Fruit fly (Drosophila melanogaster): ENCODE data around the gene Pomp.

Gene Pomp

DNA sequence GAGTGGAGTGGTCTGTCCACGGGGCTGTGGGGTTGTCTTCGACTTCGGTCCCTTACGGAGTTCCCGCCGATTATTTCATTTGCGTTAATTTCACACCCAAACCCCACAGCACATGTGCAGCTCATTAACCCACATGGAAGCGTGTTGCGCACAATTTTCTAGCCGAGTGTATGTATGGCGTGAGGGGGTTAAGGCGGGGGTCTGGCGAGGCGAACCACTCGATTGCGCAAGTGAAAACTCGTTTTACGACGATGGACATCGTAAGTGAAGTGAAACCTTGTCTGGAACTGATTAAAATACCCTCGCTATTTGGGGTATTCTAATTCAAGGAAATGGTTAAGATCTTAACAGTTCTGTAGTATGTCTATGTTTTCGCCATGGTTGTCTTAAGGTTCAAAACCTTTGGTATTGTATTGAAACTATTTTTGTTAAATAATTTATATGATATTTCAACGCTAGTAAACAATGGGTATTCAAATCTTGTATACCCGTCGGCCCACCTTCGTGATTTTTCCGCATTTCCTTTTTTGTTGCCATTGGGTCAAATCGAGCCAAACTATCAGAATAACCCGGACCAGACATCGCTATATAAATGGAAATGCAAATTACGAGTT, 23.7 kb downstream of the Pomp start (continued):
- TF ChIP-seq Hr51 (GFP tag; optimal IDR thresholded peaks at IDR 0.05) (peak in 1 of 2 experiments; percentile 80), CG2120 (GFP tag; optimal IDR thresholded peaks at IDR 0.05) (peak; percentile 4), Bgb (GFP tag; IDR thresholded peaks at IDR 0.05; ENCODE audit: partially characterized antibody) (no peak), CG17359 (tag; optimal IDR thresholded peaks at IDR 0.05) (peak; percentile 74), Fer1 (GFP tag; optimal IDR thresholded peaks at IDR 0.05) (peak; percentile 61), CG10654 (GFP tag; optimal IDR thresholded peaks at IDR 0.05) (no peak), E2f2 (GFP tag; IDR thresholded peaks at IDR 0.05) (peak; percentile 59), CG15514 (GFP tag; optimal IDR thresholded peaks at IDR 0.05) (peak; percentile 13), chinmo (GFP tag; IDR thresholded peaks at IDR 0.05; ENCODE audit: partially characterized antibody) (0 out of 4 replicates have a peak, but pooled peaks have one; percentile 36), Hsf (GFP tag; optimal IDR thresholded peaks at IDR 0.05) (peak; percentile 6), Fer3 (tag; optimal IDR thresholded peaks at IDR 0.05) (peak; percentile 41), Med (GFP tag) (peak; percentile 78), lmd (GFP tag; IDR thresholded peaks at IDR 0.05) (peak; percentile 53; the same call in 1 of the 2 replicates), CG11695 (GFP tag; IDR thresholded peaks at IDR 0.05) (peak; percentile 62; the same call in 1 of the 3 replicates), Hr78 (GFP tag; optimal IDR thresholded peaks at IDR 0.05) (peak in 1 of 2 experiments; percentile 50), chif (GFP tag; optimal IDR thresholded peaks at IDR 0.05) (peak in 1 of 2 experiments; percentile 35), CG12219 (GFP tag; optimal IDR thresholded peaks at IDR 0.05) (peak; percentile 45), Aef1 (GFP tag; IDR thresholded peaks at IDR 0.05) (0 out of 3 replicates have a peak, but pooled peaks have one; percentile 20), CG31441 (GFP tag; IDR thresholded peaks at IDR 0.05) (peak; percentile 66), gem (tag; optimal IDR thresholded peaks at IDR 0.05) (peak; percentile 77), bcd (GFP tag; optimal IDR thresholded peaks at IDR 0.05) (peak; percentile 9), CG11504 (tag; optimal IDR thresholded peaks at IDR 0.05) (peak; percentile 59), so (GFP tag; IDR thresholded peaks at IDR 0.05) (peak; percentile 64; the same call in 2 of the 3 replicates), CG12391 (tag; optimal IDR thresholded peaks at IDR 0.05) (peak; percentile 51), CG12155 (GFP tag; optimal IDR thresholded peaks at IDR 0.05) (no peak), CG12071 (GFP tag; optimal IDR thresholded peaks at IDR 0.05) (peak; percentile 35), CG2678 (tag; optimal IDR thresholded peaks at IDR 0.05) (peak; percentile 66), CG9215 (GFP tag; IDR thresholded peaks at IDR 0.05) (0 out of 2 replicates have a peak, but pooled peaks have one; percentile 16), CG1603 (tag; optimal IDR thresholded peaks at IDR 0.05) (peak; percentile 32), D (optimal IDR thresholded peaks at IDR 0.05) (no peak), D (GFP tag; optimal IDR thresholded peaks at IDR 0.05) (peak; percentile 17), ems (GFP tag; optimal IDR thresholded peaks at IDR 0.05) (peak; percentile 8), gcm (GFP tag; optimal IDR thresholded peaks at IDR 0.05) (peak; percentile 22), Camta (GFP tag; optimal IDR thresholded peaks at IDR 0.05) (peak; percentile 9), lola (GFP tag; optimal IDR thresholded peaks at IDR 0.05) (no peak), NC2α (GFP tag; optimal IDR thresholded peaks at IDR 0.05) (no peak), CG4820 (GFP tag; optimal IDR thresholded peaks at IDR 0.05) (peak; percentile 41), B-H1 (GFP tag; IDR thresholded peaks at IDR 0.05) (peak; percentile 21; the same call in 1 of the 3 replicates), dimm (GFP tag; IDR thresholded peaks at IDR 0.05) (peak; percentile 31; the same call in 1 of the 2 replicates), tgo (GFP tag; IDR thresholded peaks at IDR 0.05) (peak; percentile 17; the same call in 1 of the 3 replicates), CG1602 (GFP tag; optimal IDR thresholded peaks at IDR 0.05) (peak; percentile 21), nmo (GFP tag; optimal IDR thresholded peaks at IDR 0.05) (peak; percentile 58), Xrp1 (GFP tag; IDR thresholded peaks at IDR 0.05) (peak; percentile 51; the same call in 1 of the 2 replicates), CG14441 (GFP tag; IDR thresholded peaks at IDR 0.05) (peak; percentile 62), wor (GFP tag; IDR thresholded peaks at IDR 0.05) (0 out of 2 replicates have a peak, but pooled peaks have one; percentile 16), ab (GFP tag; optimal IDR thresholded peaks at IDR 0.05) (no peak), Oli (tag; optimal IDR thresholded peaks at IDR 0.05) (peak; percentile 43), CG10274 (GFP tag; optimal IDR thresholded peaks at IDR 0.05) (peak; percentile 9)
